Worm (Caenorhabditis elegans) whole organism, L3 larva: ENCODE measurements around the gene F20D6.11.

Source experiments
- R02D3.7 ChIP-seq: fragments of 150-350 bp; optimal IDR thresholded peaks from 2 replicates; lab custom pipeline; 2014; ENCODE audit warnings: missing biosample characterization, missing genetic modification characterization
- ZK546.5 ChIP-seq: sonication (generic microtip); optimal IDR thresholded peaks from 2 replicates; lab custom pipeline; 2017; ENCODE audit warnings: missing biosample characterization, missing genetic modification characterization
- aly-2 ChIP-seq: fragments of 150-350 bp; optimal IDR thresholded peaks from 2 replicates; lab custom pipeline; 2014; ENCODE audit warnings: missing biosample characterization, missing genetic modification characterization
- ama-1 ChIP-seq: fragments of 150-350 bp; optimal IDR thresholded peaks from 2 replicates; lab custom pipeline; 2018
- ceh-16 ChIP-seq: sonication (generic microtip); optimal IDR thresholded peaks from 2 replicates; lab custom pipeline; 2017; ENCODE audit warnings: missing biosample characterization, missing genetic modification characterization
- ceh-28 ChIP-seq: fragments of 150-350 bp; optimal IDR thresholded peaks from 2 replicates; lab custom pipeline; 2014; ENCODE audit warnings: missing biosample characterization, missing genetic modification reagents, missing genetic modification characterization
- ceh-9 ChIP-seq: sonication (generic microtip); optimal IDR thresholded peaks from 2 replicates; lab custom pipeline; 2018; ENCODE audit warnings: missing biosample characterization, missing genetic modification characterization
- daf-12 ChIP-seq: fragments of 150-350 bp; optimal IDR thresholded peaks from 2 replicates; lab custom pipeline; 2014; ENCODE audit warnings: missing biosample characterization, missing genetic modification reagents, missing genetic modification characterization
- egl-27 ChIP-seq: sonication (generic microtip); optimal IDR thresholded peaks from 4 replicates; lab custom pipeline; 2017; ENCODE audit warnings: missing biosample characterization, missing genetic modification reagents, missing genetic modification characterization
- elt-1 ChIP-seq: fragments of 150-350 bp; optimal IDR thresholded peaks from 2 replicates; lab custom pipeline; 2014; ENCODE audit warnings: missing biosample characterization, missing genetic modification characterization
- elt-2 ChIP-seq: sonication (generic microtip); optimal IDR thresholded peaks from 2 replicates; lab custom pipeline; 2016; ENCODE audit warnings: missing genetic modification reagents, mild to moderate bottlenecking, missing genetic modification characterization, missing compliant biosample characterization
- elt-3 ChIP-seq, 3 experiments: fragments of 150-350 bp in 1 of 3; sonication (generic microtip) in 2 of 3; optimal IDR thresholded peaks; 2 replicates in 2 of 3; 4 replicates in 1 of 3; lab custom pipeline; 2014 to 2017; ENCODE audit warnings: missing biosample characterization in 3 of 3, missing genetic modification characterization in 3 of 3
- eor-1 ChIP-seq, 2 experiments: fragments of 150-350 bp; optimal IDR thresholded peaks; 2 replicates each; lab custom pipeline; 2014 to 2018; ENCODE audit warnings: missing biosample characterization in 2 of 2, missing genetic modification characterization in 2 of 2
- fkh-10 ChIP-seq: sonication (generic microtip); optimal IDR thresholded peaks from 2 replicates; lab custom pipeline; 2017; ENCODE audit warnings: missing biosample characterization, missing genetic modification reagents, missing genetic modification characterization
- fos-1 ChIP-seq: fragments of 150-350 bp; optimal IDR thresholded peaks from 2 replicates; lab custom pipeline; 2014; ENCODE audit warnings: missing biosample characterization, missing genetic modification characterization
- hmg-11 ChIP-seq: sonication (generic microtip); optimal IDR thresholded peaks from 2 replicates; lab custom pipeline; 2016; ENCODE audit warnings: missing genetic modification characterization, missing compliant biosample characterization
- lin-39 ChIP-seq: fragments of 150-350 bp; optimal IDR thresholded peaks from 2 replicates; lab custom pipeline; 2018; ENCODE audit warnings: missing biosample characterization, missing genetic modification reagents, missing genetic modification characterization
- lsy-12 ChIP-seq: sonication (generic microtip); optimal IDR thresholded peaks from 2 replicates; lab custom pipeline; 2016; ENCODE audit warnings: mild to moderate bottlenecking, missing genetic modification characterization, missing compliant biosample characterization
- mdl-1 ChIP-seq: fragments of 150-350 bp; optimal IDR thresholded peaks from 2 replicates; lab custom pipeline; 2014; ENCODE audit warnings: missing biosample characterization, missing genetic modification characterization
- mml-1 ChIP-seq: fragments of 150-350 bp; sonication (generic microtip); optimal IDR thresholded peaks from 3 replicates; lab custom pipeline; 2014; ENCODE audit warnings: missing biosample characterization, missing genetic modification characterization
- nfya-1 ChIP-seq: sonication (generic microtip); optimal IDR thresholded peaks from 2 replicates; lab custom pipeline; 2017; ENCODE audit warnings: missing genetic modification characterization, mild to moderate bottlenecking, missing compliant biosample characterization, antibody characterized with exemption, moderate library complexity; ENCODE audit not compliant: insufficient read depth
- nhr-11 ChIP-seq: fragments of 150-350 bp; optimal IDR thresholded peaks from 2 replicates; lab custom pipeline; 2014; ENCODE audit warnings: missing biosample characterization, missing genetic modification characterization
- nhr-12 ChIP-seq: fragments of 150-350 bp; optimal IDR thresholded peaks from 2 replicates; lab custom pipeline; 2014; ENCODE audit warnings: missing biosample characterization, missing genetic modification characterization
- nhr-23 ChIP-seq: fragments of 150-350 bp; optimal IDR thresholded peaks from 2 replicates; lab custom pipeline; 2014; ENCODE audit warnings: missing biosample characterization, missing genetic modification reagents, missing genetic modification characterization
- nhr-237 ChIP-seq: fragments of 150-350 bp; optimal IDR thresholded peaks from 2 replicates; lab custom pipeline; 2014; ENCODE audit warnings: missing biosample characterization, missing genetic modification characterization
- pha-4 ChIP-seq: fragments of 150-350 bp; optimal IDR thresholded peaks from 2 replicates; lab custom pipeline; 2014; ENCODE audit warnings: missing biosample characterization, missing genetic modification reagents, missing genetic modification characterization
- pqm-1 ChIP-seq: fragments of 150-350 bp; optimal IDR thresholded peaks from 2 replicates; lab custom pipeline; 2017; ENCODE audit warnings: missing biosample characterization, missing genetic modification characterization, inconsistent platforms
- sea-2 ChIP-seq: fragments of 150-350 bp; sonication (generic microtip); optimal IDR thresholded peaks from 4 replicates; lab custom pipeline; 2014; ENCODE audit warnings: missing biosample characterization, missing genetic modification reagents, missing genetic modification characterization
- skn-1 ChIP-seq: fragments of 150-350 bp; optimal IDR thresholded peaks from 2 replicates; lab custom pipeline; 2014; ENCODE audit warnings: missing biosample characterization, missing genetic modification characterization
- snpc-4 ChIP-seq: fragments of 150-350 bp; optimal IDR thresholded peaks from 2 replicates; lab custom pipeline; 2014; ENCODE audit warnings: missing biosample characterization, missing genetic modification characterization
- tbx-2 ChIP-seq: sonication (generic microtip); optimal IDR thresholded peaks from 2 replicates; lab custom pipeline; 2016; ENCODE audit warnings: mild to moderate bottlenecking, missing genetic modification characterization, missing compliant biosample characterization
- unc-39 ChIP-seq: sonication (generic microtip); optimal IDR thresholded peaks from 4 replicates; lab custom pipeline; 2017; ENCODE audit warnings: missing biosample characterization, missing genetic modification characterization
- unc-62 ChIP-seq: fragments of 150-350 bp; sonication (generic microtip); optimal IDR thresholded peaks from 4 replicates; lab custom pipeline; 2014; ENCODE audit warnings: missing biosample characterization, missing genetic modification reagents, missing genetic modification characterization
- zag-1 ChIP-seq: fragments of 150-350 bp; optimal IDR thresholded peaks from 2 replicates; lab custom pipeline; 2014; ENCODE audit warnings: missing biosample characterization, missing genetic modification characterization
- ztf-11 ChIP-seq: fragments of 150-350 bp; optimal IDR thresholded peaks from 2 replicates; lab custom pipeline; 2014; ENCODE audit warnings: missing biosample characterization, missing genetic modification characterization
- ztf-4 ChIP-seq: fragments of 150-350 bp; optimal IDR thresholded peaks from 2 replicates; lab custom pipeline; 2014; ENCODE audit warnings: missing biosample characterization, missing genetic modification characterization

Gene F20D6.11

DNA sequence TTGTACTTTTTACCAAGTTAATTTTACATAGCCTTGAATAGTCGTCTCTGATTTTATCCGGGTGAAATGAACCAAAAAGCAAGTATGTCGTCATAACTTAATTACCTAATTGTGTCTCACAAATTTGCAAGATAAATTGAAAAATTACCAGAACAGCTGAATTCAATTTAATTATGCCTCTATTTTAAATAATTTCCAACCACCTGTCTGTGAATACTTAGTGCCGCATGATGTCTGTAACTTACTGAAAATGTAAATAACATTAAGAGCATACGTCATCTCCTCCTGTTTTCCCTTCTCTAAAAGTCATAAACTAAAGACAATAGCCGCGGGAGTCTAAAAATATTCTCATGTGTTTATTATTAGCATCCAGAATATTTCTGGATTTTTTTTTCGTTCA lies 28.6 kb downstream of the F20D6.11 start:
- TF ChIP-seq nfya-1 (tag; lab: Kevin White, UChicago): no peak
- TF ChIP-seq hmg-11 (tag; lab: Kevin White, UChicago): no peak
- TF ChIP-seq mdl-1 (tag; lab: Kevin White, UChicago): no peak
- TF ChIP-seq tbx-2: no peak
- no peak for TF ChIP-seq nhr-12
- TF ChIP-seq unc-39: no peak
- TF ChIP-seq ama-1 (lab: Kevin White, UChicago): no peak
- TF ChIP-seq ceh-16 (tag; lab: Kevin White, UChicago): no peak
- TF ChIP-seq eor-1 (tag; optimal IDR thresholded peaks at IDR 0.05; lab: Kevin White, UChicago): no peak
- no peak for TF ChIP-seq R02D3.7 (tag; lab: Kevin White, UChicago)
- TF ChIP-seq fos-1 (tag; lab: Kevin White, UChicago): no peak

DNA sequence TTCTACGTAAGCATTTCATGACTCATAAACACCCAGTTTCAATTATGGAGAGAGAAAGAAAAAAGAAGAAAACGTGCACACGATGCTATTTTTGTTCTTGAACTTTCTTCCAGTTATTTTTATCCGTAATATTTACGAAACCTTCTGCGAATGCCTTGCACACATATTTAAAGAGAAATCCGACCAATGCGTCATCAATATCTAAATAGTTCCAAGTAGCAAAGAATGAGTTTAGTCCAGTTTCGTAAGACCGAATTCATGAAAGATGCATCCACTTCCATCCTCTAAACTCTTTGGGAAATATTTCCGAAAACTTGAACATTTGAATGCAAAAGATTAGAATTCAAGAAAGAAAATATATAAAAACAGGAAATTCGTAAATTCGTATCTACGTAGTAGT lies 29.7 kb downstream of the F20D6.11 start:
- no peak for TF ChIP-seq mml-1
- TF ChIP-seq nhr-23: no peak
- TF ChIP-seq lin-39: no peak

DNA sequence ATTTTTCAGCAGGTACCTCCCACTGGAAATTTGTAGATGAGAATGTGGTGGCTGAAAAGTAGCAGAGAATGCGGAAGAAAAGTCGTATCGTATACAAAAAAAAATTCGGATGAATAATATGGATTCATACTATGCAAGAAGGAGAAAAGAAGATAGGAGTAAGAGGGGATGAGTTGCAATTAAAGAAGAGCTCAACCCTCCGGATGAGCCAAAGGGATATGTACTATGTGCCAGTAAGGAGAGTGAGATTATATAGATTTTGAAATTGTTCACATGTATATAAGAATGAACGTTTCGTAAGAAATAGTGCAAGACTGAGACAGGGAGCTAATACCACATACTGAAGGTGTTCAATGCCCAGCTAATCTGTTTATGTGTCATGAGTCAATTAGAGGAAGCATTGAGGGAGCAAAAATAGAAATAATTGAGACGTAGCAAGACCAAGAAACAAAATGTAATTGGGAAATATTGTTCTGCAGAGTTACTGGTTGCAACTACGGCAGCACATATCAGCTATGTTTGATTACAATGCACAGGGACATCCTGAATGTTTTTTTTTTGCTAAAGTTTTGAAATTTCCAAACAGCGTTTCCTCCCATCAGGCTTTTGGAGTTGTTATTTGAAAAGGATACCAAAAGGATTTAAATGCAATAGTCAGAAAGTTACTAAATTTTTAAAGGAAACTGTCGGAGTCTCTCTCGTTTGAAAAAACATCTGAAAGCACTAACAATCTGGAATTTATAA lies 30.5 kb downstream of the F20D6.11 start, which contains the start of gene F20D6.8:
TSS of gene F20D6.8 (minus strand) at position 51 of the 744 bp plus-strand sequence.
- no peak for TF ChIP-seq tbx-2
- no peak for TF ChIP-seq fos-1 (tag; lab: Kevin White, UChicago)
- TF ChIP-seq ztf-11 (tag; lab: Kevin White, UChicago): no peak
- TF ChIP-seq sea-2 (GFP tag; lab: Kevin White, UChicago): no peak
- TF ChIP-seq nhr-23: no peak
- TF ChIP-seq skn-1 (tag; lab: Kevin White, UChicago): no peak
- TF ChIP-seq aly-2: no peak
- TF ChIP-seq unc-39: no peak

DNA sequence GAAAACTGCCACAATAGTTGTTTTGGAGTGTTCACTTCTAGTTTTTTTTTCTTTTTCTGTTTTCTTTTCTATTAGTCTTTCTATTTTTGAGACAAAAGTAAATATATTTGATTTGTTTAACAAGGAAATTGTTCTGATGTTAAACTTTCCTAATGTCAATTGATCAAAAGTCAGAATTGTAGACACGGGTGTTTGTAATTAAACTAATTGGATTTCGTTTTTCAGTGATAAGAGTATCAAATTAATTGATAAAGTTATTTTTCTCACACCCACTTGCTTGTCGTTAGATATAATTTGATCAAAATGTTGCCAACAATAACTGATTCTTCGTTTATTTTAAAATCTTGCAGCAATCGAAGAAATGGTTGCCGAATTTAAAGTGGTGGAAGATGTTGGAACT lies 35.7 kb downstream of the F20D6.11 start:
- no peak for TF ChIP-seq ceh-28
- TF ChIP-seq pha-4 (tag; lab: Kevin White, UChicago): peak; percentile 7

DNA sequence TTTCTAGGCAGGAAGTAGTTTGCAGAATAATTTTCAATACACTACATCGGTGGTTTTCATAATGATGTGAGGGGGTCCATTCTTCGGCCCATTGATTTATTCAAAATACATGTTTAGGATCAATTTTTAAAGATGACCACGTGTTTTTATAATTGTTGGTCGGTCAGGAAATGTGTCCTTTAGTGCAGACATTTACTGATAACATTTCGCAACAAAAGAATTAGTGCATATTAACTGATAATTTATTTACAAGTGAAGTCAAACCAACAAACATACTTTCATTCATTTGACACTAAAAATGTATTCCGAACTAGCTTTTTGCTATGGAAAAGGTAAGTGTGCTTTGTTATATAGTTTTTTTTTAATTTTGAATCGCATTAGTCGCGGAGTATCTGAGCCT lies 37.2 kb downstream of the F20D6.11 start, which contains the start of gene F20D6.5:
TSS of gene F20D6.5 (plus strand) at position 259 of the 400 bp plus-strand sequence.
- TF ChIP-seq pqm-1 (tag; lab: Kevin White, UChicago): peak; percentile 83
- no peak for TF ChIP-seq ztf-11 (tag; lab: Kevin White, UChicago)
- TF ChIP-seq ceh-9 (tag; lab: Kevin White, UChicago): no peak
- no peak for TF ChIP-seq ZK546.5 (tag; lab: Kevin White, UChicago)
- TF ChIP-seq elt-2: peak; percentile 61
- TF ChIP-seq daf-12: no peak
- TF ChIP-seq mdl-1 (tag; lab: Kevin White, UChicago): no peak
- TF ChIP-seq nhr-237 (tag; lab: Kevin White, UChicago): no peak

DNA sequence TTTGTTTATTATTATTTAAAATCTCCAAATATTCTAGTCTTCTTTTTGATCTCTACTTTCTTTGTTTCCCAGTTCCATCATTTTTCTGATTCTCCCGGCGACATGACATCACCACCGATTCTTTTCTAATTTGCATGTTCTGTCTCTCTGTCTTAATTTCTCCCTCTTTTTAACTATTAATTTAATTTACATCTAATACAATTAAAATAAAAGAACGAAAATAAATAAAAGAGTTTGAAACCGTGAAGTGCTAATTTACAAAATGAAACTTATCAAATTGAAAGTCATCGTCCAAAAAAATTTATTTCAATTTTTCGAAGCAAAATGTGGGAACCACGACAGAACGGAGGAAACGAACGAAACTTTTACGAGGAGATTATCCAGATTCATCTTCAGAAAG lies 39.3 kb downstream of the F20D6.11 start, which contains the start of gene F20D6.6:
TSS of gene F20D6.6 (plus strand) at position 301 of the 400 bp plus-strand sequence.
- no peak for TF ChIP-seq egl-27 (tag; lab: Kevin White, UChicago)
- TF ChIP-seq fkh-10 (GFP tag; lab: Kevin White, UChicago): no peak
- TF ChIP-seq snpc-4 (tag; lab: Kevin White, UChicago): no peak
- TF ChIP-seq nhr-11: no peak
- TF ChIP-seq ZK546.5 (tag; lab: Kevin White, UChicago): no peak
- no peak for TF ChIP-seq zag-1 (tag; lab: Kevin White, UChicago)
- TF ChIP-seq mml-1: no peak
- TF ChIP-seq ztf-4 (tag; lab: Kevin White, UChicago): no peak
- no peak for TF ChIP-seq unc-62 (GFP tag; lab: Kevin White, UChicago)
- TF ChIP-seq lsy-12 (tag; lab: Kevin White, UChicago): no peak
- no peak for TF ChIP-seq daf-12
- no peak for TF ChIP-seq unc-39
- no peak for TF ChIP-seq ama-1 (lab: Kevin White, UChicago)
- TF ChIP-seq R02D3.7 (tag; lab: Kevin White, UChicago): no peak
- TF ChIP-seq elt-1 (tag; lab: Kevin White, UChicago): no peak
- TF ChIP-seq elt-3 (tag; optimal IDR thresholded peaks at IDR 0.05; lab: Kevin White, UChicago): no peak
- TF ChIP-seq, all 47 proteins: peak for 0
